Fruit fly (Drosophila melanogaster): Measurements from ENCODE around the gene Dad.
A peak's percentile ranks its signal among the peaks of the same experiment; 100 is the strongest.

Gene Dad

DNA sequence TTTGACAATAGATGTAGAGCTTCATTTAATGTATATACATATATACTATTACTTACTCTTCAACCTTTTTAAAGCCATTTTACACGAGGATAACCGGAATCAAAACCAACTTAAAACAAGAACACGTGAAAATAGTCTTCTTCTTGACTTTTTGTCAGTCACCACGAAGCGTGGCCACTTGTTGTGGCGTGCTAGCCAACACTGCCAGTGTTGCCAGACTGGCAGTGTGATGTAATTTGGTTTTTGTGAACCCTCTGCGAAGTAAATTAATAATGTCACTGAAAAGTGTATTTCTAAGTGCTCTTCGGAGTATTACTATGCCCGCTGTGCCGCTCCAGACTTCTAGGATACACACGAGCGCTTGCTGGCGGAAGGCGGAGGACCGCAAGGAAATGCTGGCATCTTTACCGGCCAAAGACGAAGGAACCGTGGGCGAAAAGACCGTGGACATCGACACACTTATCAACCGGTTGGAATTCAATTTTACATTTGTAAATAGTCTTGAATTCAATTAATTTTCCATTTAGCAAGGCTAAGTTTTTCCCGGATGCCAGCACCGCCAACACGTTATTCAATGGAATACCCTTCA lies 18.8 kb downstream of the Dad start, which contains the start of the genes Ns1 and mRpS11 (continued):
- TF ChIP-seq CG12769 (tag; optimal IDR thresholded peaks at IDR 0.05) (peak; percentile 57), CG10209 (GFP tag; optimal IDR thresholded peaks at IDR 0.05) (no peak), CG5953 (GFP tag; IDR thresholded peaks at IDR 0.05) (no peak), dpn (GFP tag; optimal IDR thresholded peaks at IDR 0.05) (peak; percentile 29 to 52), MBD-R2 (GFP tag; IDR thresholded peaks at IDR 0.05) (peak; percentile 92), CG13123 (GFP tag; optimal IDR thresholded peaks at IDR 0.05) (no peak), Sox102F (GFP tag; optimal IDR thresholded peaks at IDR 0.05) (no peak), dmrt11E (tag; optimal IDR thresholded peaks at IDR 0.05) (no peak), CG9215 (GFP tag; IDR thresholded peaks at IDR 0.05) (no peak), tna (GFP tag; IDR thresholded peaks at IDR 0.05; ENCODE audit: partially characterized antibody) (no peak), ase (GFP tag; IDR thresholded peaks at IDR 0.05) (no peak), Meics (GFP tag; optimal IDR thresholded peaks at IDR 0.05) (peak; percentile 27), gfzf (GFP tag; optimal IDR thresholded peaks at IDR 0.05) (peak; percentile 20), CG6175 (GFP tag; IDR thresholded peaks at IDR 0.05) (no peak), grau (tag; optimal IDR thresholded peaks at IDR 0.05) (peak; percentile 47), Jarid2 (GFP tag; optimal IDR thresholded peaks at IDR 0.05) (no peak), knrl (GFP tag; IDR thresholded peaks at IDR 0.05; ENCODE audit: partially characterized antibody) (peak; percentile 30; the same call in 1 of the 3 replicates), nom (GFP tag; optimal IDR thresholded peaks at IDR 0.05) (peak; percentile 40), Atf6 (GFP tag; IDR thresholded peaks at IDR 0.05) (0 out of 2 replicates have a peak, but pooled peaks have one; percentile 7), hth (optimal IDR thresholded peaks at IDR 0.05) (no peak), CG14860 (GFP tag; IDR thresholded peaks at IDR 0.05; ENCODE audit: partially characterized antibody) (no peak), CG2129 (GFP tag; IDR thresholded peaks at IDR 0.05; ENCODE audit: partially characterized antibody) (no peak), CG4617 (GFP tag; optimal IDR thresholded peaks at IDR 0.05; ENCODE audit: borderline replicate concordance) (peak; percentile 96), Rfx (GFP tag; IDR thresholded peaks at IDR 0.05) (peak; percentile 65), jing (GFP tag; optimal IDR thresholded peaks at IDR 0.05) (no peak), sens (GFP tag) (peak; percentile 66), Hey (tag; optimal IDR thresholded peaks at IDR 0.05) (no peak), B-H2 (GFP tag; optimal IDR thresholded peaks at IDR 0.05) (peak; percentile 68), Chrac-16 (GFP tag; optimal IDR thresholded peaks at IDR 0.05) (peak; percentile 14), CG31441 (GFP tag; IDR thresholded peaks at IDR 0.05) (no peak), Xrp1 (GFP tag; IDR thresholded peaks at IDR 0.05) (peak; percentile 25; the same call in 1 of the 2 replicates), pnt (GFP tag; optimal IDR thresholded peaks at IDR 0.05) (no peak), Doc3 (GFP tag; IDR thresholded peaks at IDR 0.05; ENCODE audit: partially characterized antibody) (no peak), cg (GFP tag; optimal IDR thresholded peaks at IDR 0.05) (no peak), CG17612 (GFP tag; IDR thresholded peaks at IDR 0.05) (no peak), CG4820 (GFP tag; optimal IDR thresholded peaks at IDR 0.05) (peak; percentile 0), Ets65A (GFP tag) (peak; percentile 94), D19A (tag; optimal IDR thresholded peaks at IDR 0.05) (peak; percentile 10), CG1233 (GFP tag; optimal IDR thresholded peaks at IDR 0.05) (peak; percentile 22), dmrt99B (tag; optimal IDR thresholded peaks at IDR 0.05) (no peak), CG14050 (GFP tag; IDR thresholded peaks at IDR 0.05) (no peak), az2 (GFP tag; optimal IDR thresholded peaks at IDR 0.05) (no peak), CG6272 (GFP tag; IDR thresholded peaks at IDR 0.05) (no peak), CG33557 (GFP tag; optimal IDR thresholded peaks at IDR 0.05) (no peak), Hand (GFP tag; optimal IDR thresholded peaks at IDR 0.05) (no peak), CG12219 (GFP tag; optimal IDR thresholded peaks at IDR 0.05) (no peak), eve (GFP tag; optimal IDR thresholded peaks at IDR 0.05) (no peak), schlank (tag; optimal IDR thresholded peaks at IDR 0.05) (no peak), nerfin-2 (GFP tag; IDR thresholded peaks at IDR 0.05; ENCODE audit: partially characterized antibody) (no peak), nerfin-1 (tag; optimal IDR thresholded peaks at IDR 0.05) (peak; percentile 91)

Data from whole organism, embryonic.